Fruit fly (Drosophila melanogaster) whole organism, embryonic: Measurements from ENCODE around the gene Rpn1.

Experiments
- Antp ChIP-seq: fragments of 200-800 bp; sonication (Bioruptor generic); optimal IDR thresholded peaks from 3 replicates; lab custom pipeline; 2016; ENCODE audit warnings: missing biosample characterization, missing genetic modification characterization
- B-H2 ChIP-seq: fragments of 200-800 bp; sonication (Bioruptor generic); optimal IDR thresholded peaks from 2 replicates; lab custom pipeline; 2018; ENCODE audit warnings: missing biosample characterization, mild to moderate bottlenecking, missing genetic modification characterization
- BEAF-32 ChIP-seq: fragments of 200-800 bp; sonication (Bioruptor generic); optimal IDR thresholded peaks from 3 replicates; lab custom pipeline; 2017; ENCODE audit warnings: missing biosample characterization, missing genetic modification characterization, mild to moderate bottlenecking, moderate library complexity, missing genetic modification reagents
- CG10147 ChIP-seq: fragments of 200-800 bp; sonication (Bioruptor generic); optimal IDR thresholded peaks from 2 replicates; lab custom pipeline; 2019; ENCODE audit warnings: missing biosample characterization, mild to moderate bottlenecking, missing genetic modification characterization, moderate library complexity
- CG10209 ChIP-seq: fragments of 200-800 bp; sonication (Bioruptor generic); optimal IDR thresholded peaks from 3 replicates; lab custom pipeline; 2017; ENCODE audit warnings: missing biosample characterization, mild to moderate bottlenecking, missing genetic modification characterization, missing genetic modification reagents
- CG11093 ChIP-seq: fragments of 200-800 bp; sonication (Bioruptor generic); IDR thresholded peaks from 3 replicates; pipeline ENCODE4 v1.3.6; 2022; ENCODE audit warnings: missing biosample characterization, missing genetic modification characterization
- CG11247 ChIP-seq: fragments of 200-800 bp; sonication (Bioruptor generic); IDR thresholded peaks from 2 replicates; pipeline ENCODE4 v1.3.6; 2022; ENCODE audit warnings: missing biosample characterization, missing genetic modification characterization
- CG11504 ChIP-seq: fragments of 200-800 bp; sonication (Bioruptor generic); optimal IDR thresholded peaks from 3 replicates; lab custom pipeline; 2019; ENCODE audit warnings: missing biosample characterization, mild to moderate bottlenecking, missing genetic modification characterization, moderate library complexity
- CG12071 ChIP-seq: fragments of 200-800 bp; sonication (Bioruptor generic); optimal IDR thresholded peaks from 3 replicates; lab custom pipeline; 2018; ENCODE audit warnings: missing biosample characterization, mild to moderate bottlenecking, missing genetic modification characterization
- CG13123 ChIP-seq: fragments of 200-800 bp; sonication (Bioruptor generic); optimal IDR thresholded peaks from 2 replicates; lab custom pipeline; 2016; ENCODE audit warnings: missing biosample characterization, missing genetic modification characterization
- CG13287 ChIP-seq: fragments of 200-800 bp; sonication (Bioruptor generic); IDR thresholded peaks from 2 replicates; pipeline ENCODE4 v1.3.6; 2022; ENCODE audit warnings: missing biosample characterization, missing genetic modification characterization; ENCODE audit not compliant: partially characterized antibody
- CG16863 ChIP-seq: fragments of 200-800 bp; sonication (Bioruptor generic); optimal IDR thresholded peaks from 3 replicates; lab custom pipeline; 2016; ENCODE audit warnings: missing biosample characterization, missing genetic modification characterization
- CG17385 ChIP-seq: fragments of 200-800 bp; sonication (Bioruptor generic); optimal IDR thresholded peaks from 3 replicates; lab custom pipeline; 2018; ENCODE audit warnings: missing biosample characterization, mild to moderate bottlenecking, missing genetic modification characterization
- CG8089 ChIP-seq: fragments of 200-800 bp; sonication (Bioruptor generic); optimal IDR thresholded peaks from 3 replicates; lab custom pipeline; 2016; ENCODE audit warnings: missing biosample characterization, missing genetic modification characterization
- CG8478 ChIP-seq: fragments of >200 bp; optimal IDR thresholded peaks from 2 replicates; lab custom pipeline; 2018
- Chrac-16 ChIP-seq: fragments of 200-800 bp; sonication (Bioruptor generic); optimal IDR thresholded peaks from 3 replicates; lab custom pipeline; 2016; ENCODE audit warnings: missing biosample characterization, missing genetic modification characterization
- Dip3 ChIP-seq: fragments of 200-800 bp; sonication (Bioruptor generic); optimal IDR thresholded peaks from 3 replicates; lab custom pipeline; 2016; ENCODE audit warnings: missing biosample characterization, missing genetic modification characterization
- Doc3 ChIP-seq: fragments of 200-800 bp; sonication (Bioruptor generic); IDR thresholded peaks from 3 replicates; pipeline ENCODE4 v1.3.6; 2022; ENCODE audit warnings: missing biosample characterization, missing genetic modification characterization; ENCODE audit not compliant: partially characterized antibody
- Fer1 ChIP-seq: fragments of 200-800 bp; sonication (Bioruptor generic); optimal IDR thresholded peaks from 2 replicates; lab custom pipeline; 2017; ENCODE audit warnings: missing biosample characterization, mild to moderate bottlenecking, missing genetic modification characterization
- GATAe ChIP-seq: fragments of 200-800 bp; sonication (Bioruptor generic); conservative IDR thresholded peaks from 2 replicates; pipeline ENCODE4 v1.3.6; 2022; ENCODE audit warnings: missing biosample characterization, missing genetic modification characterization
- Gsc ChIP-seq: fragments of 200-800 bp; sonication (Bioruptor generic); IDR thresholded peaks from 2 replicates; pipeline ENCODE4 v1.3.6; 2022; ENCODE audit warnings: missing biosample characterization, missing genetic modification characterization
- HLH4C ChIP-seq: fragments of 200-800 bp; sonication (Bioruptor generic); IDR thresholded peaks from 3 replicates; pipeline ENCODE4 v1.3.6; 2022; ENCODE audit warnings: missing biosample characterization, missing genetic modification characterization; ENCODE audit not compliant: partially characterized antibody
- Hsf ChIP-seq: fragments of 200-800 bp; sonication (Bioruptor generic); optimal IDR thresholded peaks from 3 replicates; lab custom pipeline; 2016; ENCODE audit warnings: missing biosample characterization, missing genetic modification characterization
- NK7.1 ChIP-seq: fragments of 200-800 bp; sonication (Bioruptor generic); optimal IDR thresholded peaks from 3 replicates; lab custom pipeline; 2016; ENCODE audit warnings: missing biosample characterization, missing genetic modification characterization
- Scr ChIP-seq: fragments of 200-800 bp; sonication (Bioruptor generic); IDR thresholded peaks from 2 replicates; pipeline ENCODE4 v1.3.6; 2022; ENCODE audit warnings: missing biosample characterization, missing genetic modification characterization; ENCODE audit not compliant: partially characterized antibody
- Taf1 ChIP-seq: fragments of 200-800 bp; sonication (Bioruptor generic); IDR thresholded peaks from 2 replicates; pipeline ENCODE4 v1.3.6; 2022; ENCODE audit warnings: missing biosample characterization, missing genetic modification characterization
- bowl ChIP-seq: fragments of 200-800 bp; sonication (Bioruptor generic); IDR thresholded peaks from 2 replicates; pipeline ENCODE4 v1.3.6; 2022; ENCODE audit warnings: missing biosample characterization, missing genetic modification characterization
- cad ChIP-seq: fragments of >200 bp; optimal IDR thresholded peaks from 2 replicates; lab custom pipeline; 2017; ENCODE audit warnings: missing biosample characterization, missing genetic modification characterization
- cas ChIP-seq: fragments of 200-800 bp; sonication (Bioruptor generic); IDR thresholded peaks from 2 replicates; pipeline ENCODE4 v1.3.6; 2022; ENCODE audit warnings: missing biosample characterization, missing genetic modification characterization
- croc ChIP-seq: fragments of 200-800 bp; sonication (Bioruptor generic); conservative IDR thresholded peaks from 3 replicates; pipeline ENCODE4 v1.3.6; 2022; ENCODE audit warnings: missing biosample characterization, missing genetic modification characterization
- dati ChIP-seq: fragments of 200-800 bp; sonication (Bioruptor generic); IDR thresholded peaks from 2 replicates; pipeline ENCODE4 v1.3.6; 2022; ENCODE audit warnings: missing biosample characterization, missing genetic modification characterization
- dmrt99B ChIP-seq: fragments of 200-800 bp; sonication (Bioruptor generic); optimal IDR thresholded peaks from 2 replicates; lab custom pipeline; 2018; ENCODE audit warnings: missing biosample characterization, mild to moderate bottlenecking, missing genetic modification characterization, moderate library complexity
- dpn ChIP-seq, 2 experiments: fragments of 200-800 bp; sonication (Bioruptor generic); optimal IDR thresholded peaks; 3 replicates each; lab custom pipeline; 2016; ENCODE audit warnings: missing biosample characterization in 2 of 2, missing genetic modification characterization in 2 of 2
- esg ChIP-seq: fragments of 200-800 bp; sonication (Bioruptor generic); conservative IDR thresholded peaks from 2 replicates; pipeline ENCODE4 v1.3.6; 2022; ENCODE audit warnings: missing biosample characterization, missing genetic modification characterization
- gem ChIP-seq: fragments of 200-800 bp; sonication (Bioruptor generic); optimal IDR thresholded peaks from 2 replicates; lab custom pipeline; 2019; ENCODE audit warnings: missing biosample characterization, mild to moderate bottlenecking, missing genetic modification characterization, moderate library complexity
- jumu ChIP-seq: fragments of 200-800 bp; sonication (Bioruptor generic); optimal IDR thresholded peaks from 3 replicates; lab custom pipeline; 2016; ENCODE audit warnings: missing biosample characterization, missing genetic modification characterization
- otp ChIP-seq: fragments of 200-800 bp; sonication (Bioruptor generic); IDR thresholded peaks from 3 replicates; pipeline ENCODE4, ENCODE4 v1.3.6; 2022; ENCODE audit warnings: missing biosample characterization, missing genetic modification characterization
- pfk ChIP-seq: fragments of 200-800 bp; sonication (Bioruptor generic); optimal IDR thresholded peaks from 2 replicates; lab custom pipeline; 2018; ENCODE audit warnings: missing biosample characterization, mild to moderate bottlenecking, missing genetic modification characterization, moderate library complexity
- pita ChIP-seq: fragments of 200-800 bp; sonication (Bioruptor generic); optimal IDR thresholded peaks from 2 replicates; lab custom pipeline; 2017; ENCODE audit warnings: missing biosample characterization, mild to moderate bottlenecking, missing genetic modification characterization
- psq ChIP-seq: fragments of 200-800 bp; sonication (Bioruptor generic); optimal IDR thresholded peaks from 2 replicates; lab custom pipeline; 2017; ENCODE audit warnings: missing biosample characterization, missing genetic modification characterization
- ranshi ChIP-seq: fragments of 200-800 bp; sonication (Bioruptor generic); IDR thresholded peaks from 2 replicates; pipeline ENCODE4 v1.3.6; 2022; ENCODE audit warnings: missing biosample characterization, missing genetic modification characterization
- run ChIP-seq: fragments of 200-800 bp; sonication (Bioruptor generic); optimal IDR thresholded peaks from 3 replicates; lab custom pipeline; 2018; ENCODE audit warnings: missing biosample characterization, mild to moderate bottlenecking, missing genetic modification characterization
- sc ChIP-seq, 3 experiments: fragments of >200 bp in 2 of 3; fragments of 200-800 bp in 1 of 3; sonication (Bioruptor generic) in 1 of 3; optimal IDR thresholded peaks; 2 replicates in 2 of 3; 3 replicates in 1 of 3; lab custom pipeline; 2017; ENCODE audit warnings: mild to moderate bottlenecking in 1 of 3, missing biosample characterization in 1 of 3, missing genetic modification characterization in 1 of 3, missing genetic modification reagents in 1 of 3
- shn ChIP-seq: fragments of 200-800 bp; sonication (Bioruptor generic); optimal IDR thresholded peaks from 3 replicates; lab custom pipeline; 2016; ENCODE audit warnings: missing biosample characterization, missing genetic modification characterization
- sob ChIP-seq: fragments of 200-800 bp; sonication (Bioruptor generic); IDR thresholded peaks from 2 replicates; pipeline ENCODE4 v1.3.6; 2022; ENCODE audit warnings: missing biosample characterization, missing genetic modification characterization
- sr ChIP-seq: fragments of 200-800 bp; sonication (Bioruptor generic); IDR thresholded peaks from 3 replicates; pipeline ENCODE4 v1.3.6; 2022; ENCODE audit warnings: missing biosample characterization, missing genetic modification characterization
- stwl ChIP-seq: fragments of 200-800 bp; sonication (Bioruptor generic); optimal IDR thresholded peaks from 3 replicates; lab custom pipeline; 2018; ENCODE audit warnings: missing biosample characterization, mild to moderate bottlenecking, missing genetic modification characterization, moderate library complexity
- tna ChIP-seq: fragments of 200-800 bp; sonication (Bioruptor generic); IDR thresholded peaks from 2 replicates; pipeline ENCODE4 v1.3.6; 2022; ENCODE audit warnings: missing biosample characterization, missing genetic modification characterization; ENCODE audit not compliant: partially characterized antibody
- wek ChIP-seq: fragments of 200-800 bp; sonication (Bioruptor generic); optimal IDR thresholded peaks from 3 replicates; lab custom pipeline; 2018; ENCODE audit warnings: missing biosample characterization, mild to moderate bottlenecking, missing genetic modification characterization, moderate library complexity

The Rpn1 gene

dm6 chr3L:19896892-19897684, 17.8 kb upstream of the Rpn1 start (continued):
- TF ChIP-seq psq (no peak), CG10147 (GFP tag; lab: Kevin White, UChicago) (no peak), croc (no peak), CG11504 (tag; lab: Kevin White, UChicago) (no peak), gem (peak; percentile 40), CG17385 (GFP tag; lab: Kevin White, UChicago) (peak; percentile 26), CG8478 (no peak), stwl (tag; lab: Kevin White, UChicago) (peak; percentile 66), pfk (GFP tag; lab: Kevin White, UChicago) (no peak), BEAF-32 (GFP tag; lab: Kevin White, UChicago) (peak; percentile 48), Antp (GFP tag; lab: Kevin White, UChicago) (no peak), GATAe (GFP tag; lab: Robert Waterston, UW) (no peak), jumu (GFP tag; lab: Kevin White, UChicago) (no peak), pita (GFP tag; lab: Kevin White, UChicago) (no peak), cad (GFP tag; lab: Kevin White, UChicago) (no peak), Scr (GFP tag; lab: Robert Waterston, UW) (0 out of 2 replicates have a peak, but pooled peaks have one; percentile 15), bowl (no peak), cas (GFP tag; lab: Robert Waterston, UW) (no peak), Fer1 (GFP tag; lab: Kevin White, UChicago) (peak; percentile 30), Hsf (GFP tag; lab: Kevin White, UChicago) (peak; percentile 15), otp (GFP tag; lab: Robert Waterston, UW) (no peak), dmrt99B (no peak), shn (peak; percentile 41), CG13123 (GFP tag; lab: Kevin White, UChicago) (no peak), run (tag; lab: Kevin White, UChicago) (no peak), NK7.1 (GFP tag; lab: Kevin White, UChicago) (no peak), wek (GFP tag; lab: Kevin White, UChicago) (peak; percentile 16), sr (no peak), CG11093 (GFP tag; lab: Robert Waterston, UW) (no peak), CG12071 (GFP tag; lab: Kevin White, UChicago) (peak; percentile 39), Doc3 (GFP tag; lab: Robert Waterston, UW) (no peak), CG16863 (no peak), HLH4C (peak; percentile 41; the same call in 1 of the 3 replicates), esg (0 out of 2 replicates have a peak, but pooled peaks have one; percentile 15), Chrac-16 (GFP tag; lab: Kevin White, UChicago) (no peak), CG11247 (no peak), CG8089 (GFP tag; lab: Kevin White, UChicago) (peak; percentile 3), sc (optimal IDR thresholded peaks at IDR 0.05; lab: Kevin White, UChicago) (no peak), sc (GFP tag; optimal IDR thresholded peaks at IDR 0.05; lab: Kevin White, UChicago) (no peak), CG10209 (GFP tag; lab: Kevin White, UChicago) (no peak), Taf1 (GFP tag; lab: Robert Waterston, UW) (no peak), dati (GFP tag; lab: Robert Waterston, UW) (no peak), B-H2 (GFP tag; lab: Kevin White, UChicago) (no peak), tna (GFP tag; lab: Robert Waterston, UW) (no peak), Dip3 (no peak), Gsc (GFP tag; lab: Robert Waterston, UW) (no peak), ranshi (GFP tag; lab: Robert Waterston, UW) (no peak), sob (GFP tag; lab: Robert Waterston, UW) (no peak), CG13287 (GFP tag; lab: Robert Waterston, UW) (peak; percentile 33; the same call in 1 of the 2 replicates), dpn (GFP tag; optimal IDR thresholded peaks at IDR 0.05; lab: Kevin White, UChicago) (peak in 1 of 2 experiments; percentile 40)
